Worm (Caenorhabditis elegans) whole organism, early embryonic: ENCODE measurements around the gene R07C12.3.

Experiments used
- ama-1 ChIP-seq: fragments of 150-350 bp; optimal IDR thresholded peaks from 2 replicates; lab custom pipeline; 2014
- sea-1 ChIP-seq: fragments of 200-800 bp; sonication (Bioruptor generic); conservative IDR thresholded peaks from 2 replicates; pipeline ENCODE4 v1.3.6; 2022; ENCODE audit warnings: missing genetic modification characterization, missing compliant biosample characterization
- tbx-11 ChIP-seq: fragments of 200-800 bp; sonication (Bioruptor generic); IDR thresholded peaks from 2 replicates; pipeline ENCODE4 v1.3.6; 2022; ENCODE audit warnings: missing genetic modification characterization, missing compliant biosample characterization

- TF ChIP-seq ama-1 (no peak), sea-1 (no peak), tbx-11 (GFP tag; lab: Robert Waterston, UW) (no peak)
These were observed 29.2 kb upstream of the R07C12.3 start, which contains the start of the genes F49F1.4 and F49F1.2 for ce11 chrIV:4115634-4116033.
